Worm (Caenorhabditis elegans): ENCODE measurements around the gene C33G3.4.

ce11 chrX:14030524-14030923, 40.4 kb upstream of the C33G3.4 start:
- TF ChIP-seq fos-1 (tag; optimal IDR thresholded peaks at IDR 0.05) (no peak), ama-1 (optimal IDR thresholded peaks at IDR 0.05) (no peak), mdl-1 (tag; optimal IDR thresholded peaks at IDR 0.05) (no peak), nhr-20 (tag; optimal IDR thresholded peaks at IDR 0.05) (no peak)

All from whole organism, L1 larva.